Fruit fly (Drosophila melanogaster) whole organism, embryonic: ENCODE results near the gene CG42591.
A peak's percentile ranks its signal among the peaks of the same experiment; 100 is the strongest.

ENCODE experiments used
- Abd-B ChIP-seq: fragments of 200-800 bp; sonication (Bioruptor generic); optimal IDR thresholded peaks from 2 replicates; lab custom pipeline; 2018; ENCODE audit warnings: missing biosample characterization, mild to moderate bottlenecking, missing genetic modification characterization, moderate library complexity
- Atf-2 ChIP-seq: fragments of 200-800 bp; sonication (Bioruptor generic); optimal IDR thresholded peaks from 2 replicates; lab custom pipeline; 2016; ENCODE audit warnings: missing biosample characterization, missing genetic modification characterization
- Atf6 ChIP-seq: fragments of 200-800 bp; sonication (Bioruptor generic); IDR thresholded peaks from 2 replicates; pipeline ENCODE4 v1.3.6; 2022; ENCODE audit warnings: missing biosample characterization, missing genetic modification characterization
- BEAF-32 ChIP-seq: fragments of 200-800 bp; sonication (Bioruptor generic); optimal IDR thresholded peaks from 3 replicates; lab custom pipeline; 2017; ENCODE audit warnings: missing biosample characterization, missing genetic modification characterization, mild to moderate bottlenecking, moderate library complexity, missing genetic modification reagents
- CG10147 ChIP-seq: fragments of 200-800 bp; sonication (Bioruptor generic); optimal IDR thresholded peaks from 2 replicates; lab custom pipeline; 2019; ENCODE audit warnings: missing biosample characterization, mild to moderate bottlenecking, missing genetic modification characterization, moderate library complexity
- CG10321 ChIP-seq: fragments of 200-800 bp; sonication (Bioruptor generic); IDR thresholded peaks from 2 replicates; pipeline ENCODE4 v1.3.6; 2022; ENCODE audit warnings: missing biosample characterization, missing genetic modification characterization
- CG14667 ChIP-seq: fragments of 200-800 bp; sonication (Bioruptor generic); IDR thresholded peaks from 2 replicates; pipeline ENCODE4 v1.3.6; 2022; ENCODE audit warnings: missing biosample characterization, missing genetic modification characterization
- CG14860 ChIP-seq: fragments of 200-800 bp; sonication (Bioruptor generic); IDR thresholded peaks from 3 replicates; pipeline ENCODE4 v1.3.6; 2022; ENCODE audit warnings: missing biosample characterization, missing genetic modification characterization; ENCODE audit not compliant: partially characterized antibody
- CG15696 ChIP-seq: fragments of 200-800 bp; sonication (Bioruptor generic); optimal IDR thresholded peaks from 2 replicates; lab custom pipeline; 2019; ENCODE audit warnings: missing biosample characterization, mild to moderate bottlenecking, missing genetic modification characterization, moderate library complexity
- CG17359 ChIP-seq: fragments of 200-800 bp; sonication (Bioruptor generic); optimal IDR thresholded peaks from 3 replicates; lab custom pipeline; 2018; ENCODE audit warnings: missing biosample characterization, mild to moderate bottlenecking, missing genetic modification characterization, moderate library complexity
- CG17829 ChIP-seq: fragments of 200-800 bp; optimal IDR thresholded peaks from 2 replicates; lab custom pipeline; 2019; ENCODE audit warnings: missing biosample characterization, mild to moderate bottlenecking, missing genetic modification characterization, moderate library complexity
- CG18011 ChIP-seq: fragments of 200-800 bp; sonication (Bioruptor generic); optimal IDR thresholded peaks from 2 replicates; lab custom pipeline; 2017; ENCODE audit warnings: missing biosample characterization, missing genetic modification characterization, mild to moderate bottlenecking, moderate library complexity, missing genotype
- CG18262 ChIP-seq: fragments of 200-800 bp; optimal IDR thresholded peaks from 3 replicates; lab custom pipeline; 2019; ENCODE audit warnings: missing biosample characterization, mild to moderate bottlenecking, missing genetic modification characterization, moderate library complexity
- CG2120 ChIP-seq: fragments of 200-800 bp; sonication (Bioruptor generic); optimal IDR thresholded peaks from 3 replicates; lab custom pipeline; 2016; ENCODE audit warnings: missing biosample characterization, missing genetic modification characterization
- CG2199 ChIP-seq: fragments of 200-800 bp; sonication (Bioruptor generic); IDR thresholded peaks from 3 replicates; pipeline ENCODE4 v1.3.6; 2022; ENCODE audit warnings: missing biosample characterization, missing genetic modification characterization
- CG2202 ChIP-seq: fragments of 200-800 bp; sonication (Bioruptor generic); optimal IDR thresholded peaks from 2 replicates; lab custom pipeline; 2018; ENCODE audit warnings: missing biosample characterization, mild to moderate bottlenecking, missing genetic modification characterization
- CG2875 ChIP-seq: fragments of 200-800 bp; sonication (Bioruptor generic); optimal IDR thresholded peaks from 2 replicates; lab custom pipeline; 2017; ENCODE audit warnings: missing biosample characterization, mild to moderate bottlenecking, missing genetic modification characterization, missing genetic modification reagents
- CG31224 ChIP-seq: fragments of 200-800 bp; sonication (Bioruptor generic); IDR thresholded peaks from 2 replicates; pipeline ENCODE4 v1.3.6; 2022; ENCODE audit warnings: missing biosample characterization, missing genetic modification characterization
- CG31441 ChIP-seq: fragments of 200-800 bp; sonication (Bioruptor generic); IDR thresholded peaks from 2 replicates; pipeline ENCODE4 v1.3.6; 2022; ENCODE audit warnings: missing biosample characterization, missing genetic modification characterization
- CG32772 ChIP-seq: fragments of 200-800 bp; sonication (Bioruptor generic); IDR thresholded peaks from 2 replicates; pipeline ENCODE4 v1.3.6; 2022; ENCODE audit warnings: missing biosample characterization, missing genetic modification characterization
- CG3838 ChIP-seq: fragments of 200-800 bp; sonication (Bioruptor generic); optimal IDR thresholded peaks from 3 replicates; lab custom pipeline; 2016; ENCODE audit warnings: missing biosample characterization, missing genetic modification characterization
- CG3995 ChIP-seq: fragments of 200-800 bp; sonication (Bioruptor generic); optimal IDR thresholded peaks from 3 replicates; lab custom pipeline; 2016; ENCODE audit warnings: missing biosample characterization, missing genetic modification characterization
- CG5245 ChIP-seq: fragments of 200-800 bp; sonication (Bioruptor generic); optimal IDR thresholded peaks from 3 replicates; lab custom pipeline; 2016; ENCODE audit warnings: missing biosample characterization, missing genetic modification characterization
- CG6854 ChIP-seq: fragments of 200-800 bp; sonication (Bioruptor generic); optimal IDR thresholded peaks from 3 replicates; lab custom pipeline; 2017; ENCODE audit warnings: missing biosample characterization, mild to moderate bottlenecking, missing genetic modification characterization
- CG8388 ChIP-seq: fragments of 200-800 bp; sonication (Bioruptor generic); optimal IDR thresholded peaks from 2 replicates; lab custom pipeline; 2019; ENCODE audit warnings: missing biosample characterization, mild to moderate bottlenecking, missing genetic modification characterization, moderate library complexity
- CG9215 ChIP-seq: fragments of 200-800 bp; sonication (Bioruptor generic); IDR thresholded peaks from 2 replicates; pipeline ENCODE4 v1.3.6; 2022; ENCODE audit warnings: missing biosample characterization, missing genetic modification characterization
- Dfd ChIP-seq, 2 experiments: fragments of >200 bp; optimal IDR thresholded peaks; 2 replicates each; lab custom pipeline; 2017; ENCODE audit warnings: missing biosample characterization in 2 of 2, missing genetic modification characterization in 2 of 2
- Dll ChIP-seq: fragments of 200-800 bp; sonication (Bioruptor generic); IDR thresholded peaks from 4 replicates; pipeline ENCODE4 v1.3.6; 2022; ENCODE audit warnings: missing biosample characterization, missing genetic modification characterization; ENCODE audit not compliant: partially characterized antibody
- Ets97D ChIP-seq: fragments of 200-800 bp; sonication (Bioruptor generic); optimal IDR thresholded peaks from 3 replicates; lab custom pipeline; 2016; ENCODE audit warnings: missing biosample characterization, missing genetic modification characterization
- Fer3 ChIP-seq: fragments of 200-800 bp; sonication (Bioruptor generic); optimal IDR thresholded peaks from 2 replicates; lab custom pipeline; 2018; ENCODE audit warnings: missing biosample characterization, mild to moderate bottlenecking, missing genetic modification characterization, moderate library complexity
- Gsc ChIP-seq: fragments of 200-800 bp; sonication (Bioruptor generic); IDR thresholded peaks from 2 replicates; pipeline ENCODE4 v1.3.6; 2022; ENCODE audit warnings: missing biosample characterization, missing genetic modification characterization
- H2.0 ChIP-seq: fragments of 200-800 bp; sonication (Bioruptor generic); IDR thresholded peaks from 2 replicates; pipeline ENCODE4 v1.3.6; 2022; ENCODE audit warnings: missing biosample characterization, missing genetic modification characterization
- Hmr ChIP-seq: fragments of 200-800 bp; sonication (Bioruptor generic); optimal IDR thresholded peaks from 3 replicates; lab custom pipeline; 2017; ENCODE audit warnings: mild to moderate bottlenecking, missing biosample characterization, missing genetic modification reagents, missing genetic modification characterization
- MTF-1 ChIP-seq: fragments of 200-800 bp; sonication (Bioruptor generic); optimal IDR thresholded peaks from 2 replicates; lab custom pipeline; 2018; ENCODE audit warnings: missing biosample characterization, mild to moderate bottlenecking, missing genetic modification characterization, borderline replicate concordance
- Optix ChIP-seq: fragments of 200-800 bp; sonication (Bioruptor generic); IDR thresholded peaks from 3 replicates; pipeline ENCODE4 v1.3.6; 2022; ENCODE audit warnings: missing biosample characterization, missing genetic modification characterization
- Sin3A ChIP-seq: fragments of >200 bp; optimal IDR thresholded peaks from 2 replicates; lab custom pipeline; 2018
- TFAM ChIP-seq: fragments of 200-800 bp; sonication (Bioruptor generic); optimal IDR thresholded peaks from 2 replicates; lab custom pipeline; 2017; ENCODE audit warnings: missing biosample characterization, missing genetic modification characterization, inconsistent platforms
- bcd ChIP-seq: fragments of 200-800 bp; sonication (Bioruptor generic); optimal IDR thresholded peaks from 2 replicates; lab custom pipeline; 2017; ENCODE audit warnings: missing biosample characterization, mild to moderate bottlenecking, missing genetic modification characterization
- gce ChIP-seq: fragments of 200-800 bp; sonication (Bioruptor generic); IDR thresholded peaks from 3 replicates; pipeline ENCODE4 v1.3.6; 2022; ENCODE audit warnings: missing biosample characterization, missing genetic modification characterization
- gsb ChIP-seq: fragments of 200-800 bp; sonication (Bioruptor generic); IDR thresholded peaks from 2 replicates; pipeline ENCODE4 v1.3.6; 2022; ENCODE audit warnings: missing biosample characterization, missing genetic modification characterization
- ind ChIP-seq: fragments of 200-800 bp; sonication (Bioruptor generic); optimal IDR thresholded peaks from 3 replicates; lab custom pipeline; 2016; ENCODE audit warnings: missing biosample characterization, missing genetic modification characterization
- lmd ChIP-seq: fragments of 200-800 bp; sonication (Bioruptor generic); IDR thresholded peaks from 2 replicates; pipeline ENCODE4 v1.3.6; 2022; ENCODE audit warnings: missing biosample characterization, missing genetic modification characterization
- lola ChIP-seq, 3 experiments: fragments of >200 bp in 2 of 3; fragments of 200-800 bp in 1 of 3; sonication (Bioruptor generic) in 1 of 3; optimal IDR thresholded peaks; 2 replicates each; lab custom pipeline; 2017 to 2019; ENCODE audit warnings: missing biosample characterization in 3 of 3, missing genetic modification characterization in 3 of 3, mild to moderate bottlenecking in 1 of 3, moderate library complexity in 1 of 3
- onecut ChIP-seq: fragments of 200-800 bp; sonication (Bioruptor generic); IDR thresholded peaks from 2 replicates; pipeline ENCODE4 v1.3.6; 2022; ENCODE audit warnings: missing biosample characterization, missing genetic modification characterization
- so ChIP-seq: fragments of 200-800 bp; sonication (Bioruptor generic); IDR thresholded peaks from 3 replicates; pipeline ENCODE4 v1.3.6; 2022; ENCODE audit warnings: missing biosample characterization, missing genetic modification characterization
- ssp ChIP-seq: fragments of 200-800 bp; sonication (Bioruptor generic); IDR thresholded peaks from 2 replicates; pipeline ENCODE4 v1.3.6; 2022; ENCODE audit warnings: missing biosample characterization, missing genetic modification characterization
- stwl ChIP-seq: fragments of 200-800 bp; sonication (Bioruptor generic); optimal IDR thresholded peaks from 3 replicates; lab custom pipeline; 2018; ENCODE audit warnings: missing biosample characterization, mild to moderate bottlenecking, missing genetic modification characterization, moderate library complexity
- sug ChIP-seq: fragments of 200-800 bp; optimal IDR thresholded peaks from 2 replicates; lab custom pipeline; 2019; ENCODE audit warnings: missing biosample characterization, mild to moderate bottlenecking, missing genetic modification characterization, moderate library complexity
- wek ChIP-seq: fragments of 200-800 bp; sonication (Bioruptor generic); optimal IDR thresholded peaks from 3 replicates; lab custom pipeline; 2018; ENCODE audit warnings: missing biosample characterization, mild to moderate bottlenecking, missing genetic modification characterization, moderate library complexity

CG42591 gene

DNA sequence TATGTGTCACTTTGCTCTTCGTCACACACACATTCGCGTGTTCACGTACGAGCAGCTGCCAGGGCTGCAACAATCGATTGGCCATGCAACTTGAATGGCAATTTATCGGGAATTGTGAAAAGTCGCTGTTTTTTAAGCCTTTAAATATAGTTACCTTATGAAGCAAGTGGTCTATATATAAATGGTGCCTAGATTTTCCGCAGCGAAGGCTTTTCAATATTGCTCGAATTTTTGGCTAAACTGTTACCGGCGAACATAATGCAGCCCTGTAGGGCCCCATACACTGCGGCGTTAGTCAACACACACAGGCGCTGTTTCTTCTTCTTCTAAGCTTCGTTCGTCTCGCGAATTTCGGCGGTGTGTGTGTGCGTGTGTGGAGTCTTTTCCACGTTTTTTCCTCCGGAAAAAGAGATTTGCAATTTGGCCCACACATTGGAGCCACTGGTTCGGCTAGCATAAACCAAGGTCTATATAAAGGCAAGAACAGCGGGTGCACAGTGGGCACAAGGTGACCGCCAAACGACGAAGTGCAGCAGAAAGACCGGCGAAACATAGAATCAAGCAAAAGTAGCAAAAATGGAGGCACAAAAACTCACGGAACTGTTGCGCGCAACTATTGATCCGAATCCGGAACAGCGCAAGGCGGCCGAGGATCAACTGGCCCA is 46.2 kb upstream of the CG42591 start, which contains the start of the genes Arp3 and msk (continued):
- TF ChIP-seq gsb (GFP tag; lab: Robert Waterston, UW) (no peak), CG6854 (GFP tag; lab: Kevin White, UChicago) (peak; percentile 14), so (no peak; the same call in 2 of the 3 replicates), BEAF-32 (GFP tag; lab: Kevin White, UChicago) (peak; percentile 64), CG31441 (GFP tag; lab: Robert Waterston, UW) (peak; percentile 64), CG18011 (GFP tag; lab: Kevin White, UChicago) (peak; percentile 43), Fer3 (peak; percentile 74), CG3995 (GFP tag; lab: Kevin White, UChicago) (peak; percentile 99), CG9215 (GFP tag; lab: Robert Waterston, UW) (peak; percentile 83), wek (GFP tag; lab: Kevin White, UChicago) (no peak), Sin3A (lab: Kevin White, UChicago) (peak; percentile 100), CG17829 (tag; lab: Kevin White, UChicago) (peak; percentile 83), ind (GFP tag; lab: Kevin White, UChicago) (peak; percentile 88), CG2875 (GFP tag; lab: Kevin White, UChicago) (no peak), CG10321 (GFP tag; lab: Robert Waterston, UW) (no peak), CG5245 (GFP tag; lab: Kevin White, UChicago) (peak; percentile 78), CG14667 (GFP tag; lab: Robert Waterston, UW) (peak; percentile 51), Gsc (GFP tag; lab: Robert Waterston, UW) (no peak), gce (GFP tag; lab: Robert Waterston, UW) (0 out of 3 replicates have a peak, but pooled peaks have one; percentile 17), Dll (GFP tag; lab: Robert Waterston, UW) (peak; percentile 53; the same call in 2 of the 4 replicates), MTF-1 (peak; percentile 7), CG17359 (peak; percentile 71), Atf-2 (GFP tag; lab: Kevin White, UChicago) (peak; percentile 83), CG2202 (peak; percentile 34), bcd (GFP tag; lab: Kevin White, UChicago) (peak; percentile 87), Ets97D (GFP tag; lab: Kevin White, UChicago) (peak; percentile 96), onecut (peak; percentile 64), H2.0 (GFP tag; lab: Robert Waterston, UW) (peak; percentile 69), CG2120 (GFP tag; lab: Kevin White, UChicago) (peak; percentile 93), CG31224 (GFP tag; lab: Robert Waterston, UW) (peak; percentile 58; the same call in 1 of the 2 replicates), CG14860 (GFP tag; lab: Robert Waterston, UW) (no peak), CG32772 (peak; percentile 72), CG8388 (GFP tag; lab: Kevin White, UChicago) (peak; percentile 69), stwl (tag; lab: Kevin White, UChicago) (peak; percentile 75), CG2199 (GFP tag; lab: Robert Waterston, UW) (0 out of 3 replicates have a peak, but pooled peaks have one; percentile 55), Abd-B (GFP tag; lab: Kevin White, UChicago) (peak; percentile 85), Optix (GFP tag; lab: Robert Waterston, UW) (peak; percentile 60; the same call in 2 of the 3 replicates), CG10147 (GFP tag; lab: Kevin White, UChicago) (peak; percentile 81), TFAM (GFP tag; lab: Kevin White, UChicago) (no peak), Hmr (GFP tag; lab: Kevin White, UChicago) (no peak), CG18262 (tag; lab: Kevin White, UChicago) (peak; percentile 54), sug (peak; percentile 88), CG3838 (GFP tag; lab: Kevin White, UChicago) (peak; percentile 46), lmd (GFP tag; lab: Robert Waterston, UW) (peak; percentile 71), Dfd (GFP tag; optimal IDR thresholded peaks at IDR 0.05; lab: Kevin White, UChicago) (no peak), CG15696 (tag; lab: Kevin White, UChicago) (peak; percentile 68), Atf6 (peak; percentile 67), lola (GFP tag; optimal IDR thresholded peaks at IDR 0.05; lab: Kevin White, UChicago) (peak in 1 of 3 experiments; percentile 64), ssp (GFP tag; lab: Robert Waterston, UW) (peak; percentile 71)
